ENCODE assay signal across 1 fruit fly cellular context in the genomic region with DNA sequence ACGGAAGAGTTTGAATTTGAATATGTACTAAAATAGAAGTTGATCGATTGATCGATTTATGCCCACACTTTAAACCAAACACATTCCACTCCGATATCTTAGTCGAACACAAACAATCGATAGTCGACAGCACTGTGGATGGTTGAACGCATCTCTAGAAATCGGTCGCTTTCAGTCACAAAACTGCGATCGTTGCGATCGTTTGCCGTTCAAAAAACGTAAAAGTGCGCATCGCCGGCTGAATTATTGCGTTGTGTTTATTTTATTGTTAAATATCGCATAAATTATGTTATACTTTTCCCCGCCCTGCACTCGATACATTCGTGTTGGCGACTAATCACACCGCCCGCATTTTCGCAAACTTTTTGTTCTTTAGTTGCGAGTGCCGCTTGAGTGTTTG.
TF ChIP-seq lines count a peak whose summit lies in the region.

A gene (plus strand): TSS at position 174 of the 400 bp plus-strand sequence.

TF ChIP-seq in whole organism, embryonic, 481 proteins besides CTCF, POLR2A, EP300 and RAD21 (continued from another document):
- TF ChIP-seq CG10543 (GFP tag; optimal IDR thresholded peaks at IDR 0.05; lab: Kevin White, UChicago) (no peak), Ada2b (GFP tag; IDR thresholded peaks at IDR 0.05; lab: Robert Waterston, UW) (no peak), CG1602 (GFP tag; optimal IDR thresholded peaks at IDR 0.05; lab: Kevin White, UChicago) (no peak), Nf-YA (GFP tag; IDR thresholded peaks at IDR 0.05; lab: Robert Waterston, UW) (0 out of 2 replicates have a peak, but pooled peaks have one; percentile 7), pb (GFP tag; optimal IDR thresholded peaks at IDR 0.05; lab: Kevin White, UChicago) (no peak), CG1603 (tag; optimal IDR thresholded peaks at IDR 0.05; lab: Kevin White, UChicago) (peak; percentile 76), eve (GFP tag; optimal IDR thresholded peaks at IDR 0.05; lab: Kevin White, UChicago) (no peak), her (GFP tag; optimal IDR thresholded peaks at IDR 0.05; lab: Kevin White, UChicago) (peak; percentile 47), Jarid2 (GFP tag; optimal IDR thresholded peaks at IDR 0.05; lab: Kevin White, UChicago) (peak; percentile 94), Ets65A (GFP tag; lab: Kevin White, UChicago) (no peak), NfI (GFP tag; optimal IDR thresholded peaks at IDR 0.05; lab: Kevin White, UChicago) (no peak), Sin3A (optimal IDR thresholded peaks at IDR 0.05; lab: Kevin White, UChicago) (peak; percentile 30), Myb (GFP tag; optimal IDR thresholded peaks at IDR 0.05; lab: Kevin White, UChicago) (peak; percentile 97), CG10654 (GFP tag; optimal IDR thresholded peaks at IDR 0.05; lab: Kevin White, UChicago) (no peak), row (GFP tag; IDR thresholded peaks at IDR 0.05; lab: Robert Waterston, UW) (peak; percentile 21; the same call in 1 of the 3 replicates), CG3163 (GFP tag; optimal IDR thresholded peaks at IDR 0.05; lab: Kevin White, UChicago) (no peak), CG11085 (GFP tag; IDR thresholded peaks at IDR 0.05; lab: Robert Waterston, UW) (no peak), Eip74EF (GFP tag; optimal IDR thresholded peaks at IDR 0.05; lab: Kevin White, UChicago) (no peak), Sox102F (GFP tag; optimal IDR thresholded peaks at IDR 0.05; lab: Kevin White, UChicago) (no peak), Lim3 (GFP tag; IDR thresholded peaks at IDR 0.05; lab: Robert Waterston, UW) (no peak), HmgZ (tag; optimal IDR thresholded peaks at IDR 0.05; lab: Kevin White, UChicago) (peak; percentile 58), CG11247 (GFP tag; IDR thresholded peaks at IDR 0.05; lab: Robert Waterston, UW) (no peak), Rx (GFP tag; IDR thresholded peaks at IDR 0.05; lab: Robert Waterston, UW) (no peak), CG12236 (GFP tag; optimal IDR thresholded peaks at IDR 0.05; lab: Kevin White, UChicago) (no peak), CG18262 (tag; optimal IDR thresholded peaks at IDR 0.05; lab: Kevin White, UChicago) (peak; percentile 7), amos (GFP tag; IDR thresholded peaks at IDR 0.05; lab: Robert Waterston, UW; ENCODE audit: partially characterized antibody) (peak; percentile 96), sens-2 (GFP tag; IDR thresholded peaks at IDR 0.05; lab: Robert Waterston, UW) (no peak), TFAM (GFP tag; optimal IDR thresholded peaks at IDR 0.05; lab: Kevin White, UChicago) (no peak), pho (GFP tag; optimal IDR thresholded peaks at IDR 0.05; lab: Kevin White, UChicago) (no peak), CG1024 (GFP tag; IDR thresholded peaks at IDR 0.05; lab: Robert Waterston, UW) (no peak), E2f2 (GFP tag; IDR thresholded peaks at IDR 0.05; lab: Robert Waterston, UW) (peak; percentile 74), ara (GFP tag; IDR thresholded peaks at IDR 0.05; lab: Robert Waterston, UW) (no peak), Xrp1 (GFP tag; IDR thresholded peaks at IDR 0.05; lab: Robert Waterston, UW) (no peak), gem (tag; optimal IDR thresholded peaks at IDR 0.05; lab: Kevin White, UChicago) (no peak), Fer1 (GFP tag; optimal IDR thresholded peaks at IDR 0.05; lab: Kevin White, UChicago) (peak; percentile 28), CG7745 (tag; optimal IDR thresholded peaks at IDR 0.05; lab: Kevin White, UChicago) (no peak), Med (GFP tag; lab: Kevin White, UChicago) (peak; percentile 93), CG2202 (tag; optimal IDR thresholded peaks at IDR 0.05; lab: Kevin White, UChicago) (no peak), nerfin-1 (tag; optimal IDR thresholded peaks at IDR 0.05; lab: Kevin White, UChicago) (no peak), CG6813 (GFP tag; optimal IDR thresholded peaks at IDR 0.05; lab: Kevin White, UChicago) (no peak), CG34376 (GFP tag; optimal IDR thresholded peaks at IDR 0.05; lab: Kevin White, UChicago) (peak; percentile 5), otp (GFP tag; IDR thresholded peaks at IDR 0.05; lab: Robert Waterston, UW) (no peak), B-H2 (GFP tag; optimal IDR thresholded peaks at IDR 0.05; lab: Kevin White, UChicago) (peak; percentile 30), tin (GFP tag; optimal IDR thresholded peaks at IDR 0.05; lab: Kevin White, UChicago) (no peak), CG10959 (GFP tag; IDR thresholded peaks at IDR 0.05; lab: Robert Waterston, UW) (no peak), mld (GFP tag; IDR thresholded peaks at IDR 0.05; lab: Robert Waterston, UW; ENCODE audit: partially characterized antibody) (peak; percentile 98), CG13123 (GFP tag; optimal IDR thresholded peaks at IDR 0.05; lab: Kevin White, UChicago) (no peak), cas (GFP tag; IDR thresholded peaks at IDR 0.05; lab: Robert Waterston, UW) (no peak), stc (GFP tag; IDR thresholded peaks at IDR 0.05; lab: Robert Waterston, UW) (no peak; the same call in 1 of the 2 replicates), C15 (GFP tag; IDR thresholded peaks at IDR 0.05; lab: Robert Waterston, UW) (no peak), CG13424 (tag; optimal IDR thresholded peaks at IDR 0.05; lab: Kevin White, UChicago) (peak; percentile 14), Bteb2 (GFP tag; optimal IDR thresholded peaks at IDR 0.05; lab: Kevin White, UChicago) (no peak), fru (optimal IDR thresholded peaks at IDR 0.05; lab: Kevin White, UChicago) (no peak), CG10366 (GFP tag; IDR thresholded peaks at IDR 0.05; lab: Robert Waterston, UW) (no peak), tup (GFP tag; optimal IDR thresholded peaks at IDR 0.05; lab: Kevin White, UChicago) (no peak), cg (GFP tag; optimal IDR thresholded peaks at IDR 0.05; lab: Kevin White, UChicago) (no peak), CG6791 (GFP tag; IDR thresholded peaks at IDR 0.05; lab: Robert Waterston, UW; ENCODE audit: partially characterized antibody) (peak; percentile 99), B-H1 (GFP tag; IDR thresholded peaks at IDR 0.05; lab: Robert Waterston, UW) (no peak), wdn (GFP tag; IDR thresholded peaks at IDR 0.05; lab: Robert Waterston, UW) (no peak), Lhr (GFP tag; optimal IDR thresholded peaks at IDR 0.05; lab: Kevin White, UChicago) (peak; percentile 12), CG17361 (GFP tag; IDR thresholded peaks at IDR 0.05; lab: Robert Waterston, UW) (no peak; the same call in 2 of the 3 replicates), CG17385 (GFP tag; optimal IDR thresholded peaks at IDR 0.05; lab: Kevin White, UChicago) (peak; percentile 43), tna (GFP tag; IDR thresholded peaks at IDR 0.05; lab: Robert Waterston, UW; ENCODE audit: partially characterized antibody) (peak; percentile 100), CG3726 (GFP tag; IDR thresholded peaks at IDR 0.05; lab: Robert Waterston, UW) (no peak), NC2β (GFP tag; optimal IDR thresholded peaks at IDR 0.05; lab: Kevin White, UChicago) (peak; percentile 26), CG2129 (GFP tag; IDR thresholded peaks at IDR 0.05; lab: Robert Waterston, UW; ENCODE audit: partially characterized antibody) (peak; percentile 57), zen (tag; optimal IDR thresholded peaks at IDR 0.05; lab: Kevin White, UChicago) (no peak), hb (GFP tag; IDR thresholded peaks at IDR 0.05; lab: Robert Waterston, UW; ENCODE audit: partially characterized antibody) (peak; percentile 98), CG17612 (GFP tag; IDR thresholded peaks at IDR 0.05; lab: Robert Waterston, UW) (no peak), da (GFP tag; optimal IDR thresholded peaks at IDR 0.05; lab: Kevin White, UChicago) (no peak), HLHmδ (GFP tag; optimal IDR thresholded peaks at IDR 0.05; lab: Kevin White, UChicago) (peak; percentile 44), sob (GFP tag; IDR thresholded peaks at IDR 0.05; lab: Robert Waterston, UW) (no peak), Fer3 (tag; optimal IDR thresholded peaks at IDR 0.05; lab: Kevin White, UChicago) (no peak), YL-1 (GFP tag; optimal IDR thresholded peaks at IDR 0.05; lab: Kevin White, UChicago) (peak; percentile 28), wor (GFP tag; IDR thresholded peaks at IDR 0.05; lab: Robert Waterston, UW) (no peak), hbn (GFP tag; IDR thresholded peaks at IDR 0.05; lab: Robert Waterston, UW; ENCODE audit: partially characterized antibody) (peak; percentile 95), CG3838 (GFP tag; optimal IDR thresholded peaks at IDR 0.05; lab: Kevin White, UChicago) (no peak), CG14667 (GFP tag; IDR thresholded peaks at IDR 0.05; lab: Robert Waterston, UW) (no peak), CG12744 (GFP tag; optimal IDR thresholded peaks at IDR 0.05; lab: Kevin White, UChicago) (no peak), CG15011 (GFP tag; optimal IDR thresholded peaks at IDR 0.05; lab: Kevin White, UChicago) (no peak), sens (GFP tag; lab: Kevin White, UChicago) (peak; percentile 78), CG16863 (GFP tag; optimal IDR thresholded peaks at IDR 0.05; lab: Kevin White, UChicago) (no peak), fd3F (GFP tag; optimal IDR thresholded peaks at IDR 0.05; lab: Kevin White, UChicago) (no peak), CG6854 (GFP tag; optimal IDR thresholded peaks at IDR 0.05; lab: Kevin White, UChicago) (no peak), CG34224 (GFP tag; IDR thresholded peaks at IDR 0.05; lab: Robert Waterston, UW; ENCODE audit: partially characterized antibody) (peak; percentile 97), CG14050 (GFP tag; IDR thresholded peaks at IDR 0.05; lab: Robert Waterston, UW) (no peak), z (GFP tag; IDR thresholded peaks at IDR 0.05; lab: Robert Waterston, UW) (no peak), chinmo (GFP tag; IDR thresholded peaks at IDR 0.05; lab: Robert Waterston, UW; ENCODE audit: partially characterized antibody) (peak; percentile 98), ci (GFP tag; IDR thresholded peaks at IDR 0.05; lab: Robert Waterston, UW) (peak; percentile 76), pita (GFP tag; optimal IDR thresholded peaks at IDR 0.05; lab: Kevin White, UChicago) (no peak), tgo (GFP tag; IDR thresholded peaks at IDR 0.05; lab: Robert Waterston, UW) (no peak), Doc3 (GFP tag; IDR thresholded peaks at IDR 0.05; lab: Robert Waterston, UW; ENCODE audit: partially characterized antibody) (peak; percentile 78), trh (GFP tag; optimal IDR thresholded peaks at IDR 0.05; lab: Kevin White, UChicago) (no peak), Stat92E (GFP tag; optimal IDR thresholded peaks at IDR 0.05; lab: Kevin White, UChicago) (peak in 1 of 3 experiments; percentile 41), gt (GFP tag; IDR thresholded peaks at IDR 0.05; lab: Robert Waterston, UW) (no peak), Hmr (GFP tag; optimal IDR thresholded peaks at IDR 0.05; lab: Kevin White, UChicago) (no peak), CG14710 (tag; optimal IDR thresholded peaks at IDR 0.05; lab: Kevin White, UChicago) (peak; percentile 41), ken (GFP tag; IDR thresholded peaks at IDR 0.05; lab: Robert Waterston, UW) (no peak), CG4707 (GFP tag; optimal IDR thresholded peaks at IDR 0.05; lab: Kevin White, UChicago) (no peak), az2 (GFP tag; optimal IDR thresholded peaks at IDR 0.05; lab: Kevin White, UChicago) (no peak), ttk (GFP tag; IDR thresholded peaks at IDR 0.05; lab: Robert Waterston, UW) (no peak), Xbp1 (GFP tag; optimal IDR thresholded peaks at IDR 0.05; lab: Kevin White, UChicago) (peak; percentile 34), CG10274 (GFP tag; optimal IDR thresholded peaks at IDR 0.05; lab: Kevin White, UChicago) (no peak), dmrt99B (tag; optimal IDR thresholded peaks at IDR 0.05; lab: Kevin White, UChicago) (no peak), klu (GFP tag; IDR thresholded peaks at IDR 0.05; lab: Robert Waterston, UW) (no peak), unpg (GFP tag; optimal IDR thresholded peaks at IDR 0.05; lab: Kevin White, UChicago) (peak; percentile 25), Oli (tag; optimal IDR thresholded peaks at IDR 0.05; lab: Kevin White, UChicago) (no peak), sisA (GFP tag; IDR thresholded peaks at IDR 0.05; lab: Robert Waterston, UW) (no peak), crol (GFP tag; IDR thresholded peaks at IDR 0.05; lab: Robert Waterston, UW) (no peak), CG10979 (tag; optimal IDR thresholded peaks at IDR 0.05; lab: Kevin White, UChicago) (peak; percentile 32), Trl (optimal IDR thresholded peaks at IDR 0.05; lab: Kevin White, UChicago) (no peak), Trl (GFP tag; optimal IDR thresholded peaks at IDR 0.05; lab: Kevin White, UChicago) (no peak)
